Fruit fly (Drosophila melanogaster) whole organism, embryonic: ENCODE measurements around the gene CG10809.

Source experiments
- Atf-2 ChIP-seq: fragments of 200-800 bp; sonication (Bioruptor generic); optimal IDR thresholded peaks from 2 replicates; lab custom pipeline; 2016; ENCODE audit warnings: missing biosample characterization, missing genetic modification characterization
- CG10209 ChIP-seq: fragments of 200-800 bp; sonication (Bioruptor generic); optimal IDR thresholded peaks from 3 replicates; lab custom pipeline; 2017; ENCODE audit warnings: missing biosample characterization, mild to moderate bottlenecking, missing genetic modification characterization, missing genetic modification reagents
- CG10462 ChIP-seq: fragments of 200-800 bp; sonication (Bioruptor generic); optimal IDR thresholded peaks from 2 replicates; lab custom pipeline; 2016; ENCODE audit warnings: missing biosample characterization, missing genetic modification characterization
- CG10654 ChIP-seq: fragments of 200-800 bp; sonication (Bioruptor generic); optimal IDR thresholded peaks from 2 replicates; lab custom pipeline; 2016; ENCODE audit warnings: missing biosample characterization, missing genetic modification characterization
- CG11695 ChIP-seq: fragments of 200-800 bp; sonication (Bioruptor generic); IDR thresholded peaks from 3 replicates; pipeline ENCODE4 v1.3.6; 2022; ENCODE audit warnings: missing biosample characterization, missing genetic modification characterization
- CG13624 ChIP-seq: fragments of 200-800 bp; sonication (Bioruptor generic); optimal IDR thresholded peaks from 2 replicates; lab custom pipeline; 2016; ENCODE audit warnings: missing biosample characterization, missing genetic modification characterization
- CG13775 ChIP-seq: fragments of 200-800 bp; sonication (Bioruptor generic); optimal IDR thresholded peaks from 3 replicates; lab custom pipeline; 2017; ENCODE audit warnings: missing biosample characterization, mild to moderate bottlenecking, missing genetic modification characterization
- CG15073 ChIP-seq: fragments of 200-800 bp; sonication (Bioruptor generic); optimal IDR thresholded peaks from 2 replicates; lab custom pipeline; 2016; ENCODE audit warnings: missing biosample characterization, missing genetic modification characterization
- CG15514 ChIP-seq: fragments of 200-800 bp; sonication (Bioruptor generic); optimal IDR thresholded peaks from 3 replicates; lab custom pipeline; 2017; ENCODE audit warnings: missing biosample characterization, missing genetic modification characterization, mild to moderate bottlenecking, moderate library complexity, missing genetic modification reagents
- CG1602 ChIP-seq: fragments of 200-800 bp; sonication (Bioruptor generic); optimal IDR thresholded peaks from 3 replicates; lab custom pipeline; 2016; ENCODE audit warnings: missing biosample characterization, missing genetic modification characterization
- CG17186 ChIP-seq: fragments of 200-800 bp; sonication (Bioruptor generic); optimal IDR thresholded peaks from 3 replicates; lab custom pipeline; 2017; ENCODE audit warnings: missing biosample characterization, missing genetic modification reagents, missing genetic modification characterization
- CG18262 ChIP-seq: fragments of 200-800 bp; optimal IDR thresholded peaks from 3 replicates; lab custom pipeline; 2019; ENCODE audit warnings: missing biosample characterization, mild to moderate bottlenecking, missing genetic modification characterization, moderate library complexity
- CG2712 ChIP-seq: fragments of 200-800 bp; optimal IDR thresholded peaks from 3 replicates; lab custom pipeline; 2019; ENCODE audit warnings: missing biosample characterization, mild to moderate bottlenecking, missing genetic modification characterization, moderate library complexity
- CG2889 ChIP-seq: fragments of 200-800 bp; sonication (Bioruptor generic); IDR thresholded peaks from 3 replicates; pipeline ENCODE4 v1.3.6; 2022; ENCODE audit warnings: missing biosample characterization, missing genetic modification characterization
- CG3065 ChIP-seq: fragments of 200-800 bp; sonication (Bioruptor generic); optimal IDR thresholded peaks from 2 replicates; lab custom pipeline; 2016; ENCODE audit warnings: missing biosample characterization, missing genetic modification characterization
- CG33557 ChIP-seq: fragments of 200-800 bp; sonication (Bioruptor generic); optimal IDR thresholded peaks from 2 replicates; lab custom pipeline; 2019; ENCODE audit warnings: missing biosample characterization, mild to moderate bottlenecking, missing genetic modification characterization, moderate library complexity
- CG3838 ChIP-seq: fragments of 200-800 bp; sonication (Bioruptor generic); optimal IDR thresholded peaks from 3 replicates; lab custom pipeline; 2016; ENCODE audit warnings: missing biosample characterization, missing genetic modification characterization
- CG4854 ChIP-seq: fragments of 200-800 bp; sonication (Bioruptor generic); optimal IDR thresholded peaks from 2 replicates; lab custom pipeline; 2016; ENCODE audit warnings: missing biosample characterization, missing genetic modification characterization, inconsistent platforms
- CG6854 ChIP-seq: fragments of 200-800 bp; sonication (Bioruptor generic); optimal IDR thresholded peaks from 3 replicates; lab custom pipeline; 2017; ENCODE audit warnings: missing biosample characterization, mild to moderate bottlenecking, missing genetic modification characterization
- CG7372 ChIP-seq: fragments of 200-800 bp; sonication (Bioruptor generic); IDR thresholded peaks from 2 replicates; pipeline ENCODE4 v1.3.6; 2022; ENCODE audit warnings: missing biosample characterization, missing genetic modification characterization
- CG8290 ChIP-seq, 3 experiments: fragments of 200-800 bp; sonication (Bioruptor generic); optimal IDR thresholded peaks; 2 replicates each; lab custom pipeline; 2016 to 2019; ENCODE audit warnings: missing biosample characterization in 3 of 3, missing genetic modification characterization in 3 of 3, mild to moderate bottlenecking in 2 of 3, moderate library complexity in 1 of 3
- Camta ChIP-seq: fragments of 200-800 bp; sonication (Bioruptor generic); optimal IDR thresholded peaks from 2 replicates; lab custom pipeline; 2016; ENCODE audit warnings: missing biosample characterization, missing genetic modification characterization
- CkIIα-i1 ChIP-seq: fragments of 200-800 bp; sonication (Bioruptor generic); IDR thresholded peaks from 2 replicates; pipeline ENCODE4 v1.3.6; 2022; ENCODE audit warnings: missing biosample characterization, missing genetic modification characterization
- D19A ChIP-seq: fragments of 200-800 bp; optimal IDR thresholded peaks from 3 replicates; lab custom pipeline; 2019; ENCODE audit warnings: missing biosample characterization, mild to moderate bottlenecking, missing genetic modification characterization, moderate library complexity
- D19B ChIP-seq: fragments of 200-800 bp; sonication (Bioruptor generic); optimal IDR thresholded peaks from 2 replicates; lab custom pipeline; 2017; ENCODE audit warnings: missing biosample characterization, mild to moderate bottlenecking, missing genetic modification characterization
- Ets65A ChIP-seq: fragments of 200-800 bp; sonication (Bioruptor generic); peaks from one replicate; lab custom pipeline; 2016; ENCODE audit warnings: missing biosample characterization, missing genetic modification characterization
- HLHmδ ChIP-seq: fragments of 200-800 bp; sonication (Bioruptor generic); optimal IDR thresholded peaks from 2 replicates; lab custom pipeline; 2018; ENCODE audit warnings: missing biosample characterization, mild to moderate bottlenecking, missing genetic modification characterization, moderate library complexity
- MESR4 ChIP-seq: fragments of 200-800 bp; sonication (Bioruptor generic); optimal IDR thresholded peaks from 2 replicates; lab custom pipeline; 2018; ENCODE audit warnings: missing biosample characterization, mild to moderate bottlenecking, missing genetic modification characterization, moderate library complexity
- Mrtf ChIP-seq: fragments of 200-800 bp; sonication (Bioruptor generic); IDR thresholded peaks from 3 replicates; pipeline ENCODE4 v1.3.6; 2022; ENCODE audit warnings: missing biosample characterization, missing genetic modification characterization
- Neu2 ChIP-seq: fragments of 200-800 bp; sonication (Bioruptor generic); optimal IDR thresholded peaks from 3 replicates; lab custom pipeline; 2016; ENCODE audit warnings: missing biosample characterization, missing genetic modification characterization, borderline replicate concordance
- Opbp ChIP-seq: fragments of 200-800 bp; sonication (Bioruptor generic); IDR thresholded peaks from 3 replicates; pipeline ENCODE4 v1.3.6; 2022; ENCODE audit warnings: missing biosample characterization, missing genetic modification characterization; ENCODE audit not compliant: partially characterized antibody
- PHDP ChIP-seq: fragments of 200-800 bp; sonication (Bioruptor generic); optimal IDR thresholded peaks from 3 replicates; lab custom pipeline; 2018; ENCODE audit warnings: missing biosample characterization, mild to moderate bottlenecking, missing genetic modification characterization, moderate library complexity
- Ssrp ChIP-seq: fragments of 200-800 bp; sonication (Bioruptor generic); optimal IDR thresholded peaks from 2 replicates; lab custom pipeline; 2018; ENCODE audit warnings: missing biosample characterization, mild to moderate bottlenecking, missing genetic modification characterization, moderate library complexity
- Taf1 ChIP-seq: fragments of 200-800 bp; sonication (Bioruptor generic); IDR thresholded peaks from 2 replicates; pipeline ENCODE4 v1.3.6; 2022; ENCODE audit warnings: missing biosample characterization, missing genetic modification characterization
- Tbp ChIP-seq: fragments of >200 bp; optimal IDR thresholded peaks from 2 replicates; lab custom pipeline; 2018; ENCODE audit warnings: missing biosample characterization, missing genetic modification characterization
- cato ChIP-seq: fragments of 200-800 bp; sonication (Bioruptor generic); optimal IDR thresholded peaks from 2 replicates; lab custom pipeline; 2016; ENCODE audit warnings: missing biosample characterization, missing genetic modification characterization, borderline replicate concordance
- danr ChIP-seq: fragments of 200-800 bp; sonication (Bioruptor generic); IDR thresholded peaks from 2 replicates; pipeline ENCODE4 v1.3.6; 2022; ENCODE audit warnings: missing biosample characterization, missing genetic modification characterization
- dm ChIP-seq: fragments of 200-800 bp; sonication (Bioruptor generic); optimal IDR thresholded peaks from 3 replicates; lab custom pipeline; 2016; ENCODE audit warnings: missing biosample characterization, missing genetic modification characterization
- dmrt11E ChIP-seq: fragments of 200-800 bp; sonication (Bioruptor generic); optimal IDR thresholded peaks from 3 replicates; lab custom pipeline; 2018; ENCODE audit warnings: missing biosample characterization, mild to moderate bottlenecking, missing genetic modification characterization, moderate library complexity
- dmrt99B ChIP-seq: fragments of 200-800 bp; sonication (Bioruptor generic); optimal IDR thresholded peaks from 2 replicates; lab custom pipeline; 2018; ENCODE audit warnings: missing biosample characterization, mild to moderate bottlenecking, missing genetic modification characterization, moderate library complexity
- dysf ChIP-seq: fragments of 200-800 bp; sonication (Bioruptor generic); IDR thresholded peaks from 3 replicates; pipeline ENCODE4 v1.3.6; 2022; ENCODE audit warnings: missing biosample characterization, missing genetic modification characterization
- fd102C ChIP-seq: fragments of 200-800 bp; sonication (Bioruptor generic); optimal IDR thresholded peaks from 2 replicates; lab custom pipeline; 2018; ENCODE audit warnings: missing biosample characterization, mild to moderate bottlenecking, missing genetic modification characterization, moderate library complexity
- h ChIP-seq: fragments of >200 bp; optimal IDR thresholded peaks from 2 replicates; lab custom pipeline; 2017
- lov ChIP-seq, 2 experiments: fragments of 200-800 bp in 1 of 2; fragments of >200 bp in 1 of 2; sonication (Bioruptor generic) in 1 of 2; IDR thresholded peaks in 1 of 2; optimal IDR thresholded peaks in 1 of 2; 2 replicates in 1 of 2; 3 replicates in 1 of 2; pipeline versions ENCODE4 v1.3.6 to Lab custom; 2017 to 2022; ENCODE audit warnings: missing biosample characterization in 1 of 2, missing genetic modification characterization in 1 of 2
- ranshi ChIP-seq: fragments of 200-800 bp; sonication (Bioruptor generic); IDR thresholded peaks from 2 replicates; pipeline ENCODE4 v1.3.6; 2022; ENCODE audit warnings: missing biosample characterization, missing genetic modification characterization
- sisA ChIP-seq: fragments of 200-800 bp; sonication (Bioruptor generic); IDR thresholded peaks from 2 replicates; pipeline ENCODE4 v1.3.6; 2022; ENCODE audit warnings: missing biosample characterization, missing genetic modification characterization
- sug ChIP-seq: fragments of 200-800 bp; optimal IDR thresholded peaks from 2 replicates; lab custom pipeline; 2019; ENCODE audit warnings: missing biosample characterization, mild to moderate bottlenecking, missing genetic modification characterization, moderate library complexity
- tgo ChIP-seq: fragments of 200-800 bp; sonication (Bioruptor generic); IDR thresholded peaks from 3 replicates; pipeline ENCODE4 v1.3.6; 2022; ENCODE audit warnings: missing biosample characterization, missing genetic modification characterization
- trh ChIP-seq: fragments of 200-800 bp; sonication (Bioruptor generic); optimal IDR thresholded peaks from 2 replicates; lab custom pipeline; 2016; ENCODE audit warnings: missing biosample characterization, missing genetic modification characterization
- tx ChIP-seq: fragments of 200-800 bp; sonication (Bioruptor generic); optimal IDR thresholded peaks from 2 replicates; lab custom pipeline; 2016; ENCODE audit warnings: missing biosample characterization, missing genetic modification characterization

Gene CG10809

DNA sequence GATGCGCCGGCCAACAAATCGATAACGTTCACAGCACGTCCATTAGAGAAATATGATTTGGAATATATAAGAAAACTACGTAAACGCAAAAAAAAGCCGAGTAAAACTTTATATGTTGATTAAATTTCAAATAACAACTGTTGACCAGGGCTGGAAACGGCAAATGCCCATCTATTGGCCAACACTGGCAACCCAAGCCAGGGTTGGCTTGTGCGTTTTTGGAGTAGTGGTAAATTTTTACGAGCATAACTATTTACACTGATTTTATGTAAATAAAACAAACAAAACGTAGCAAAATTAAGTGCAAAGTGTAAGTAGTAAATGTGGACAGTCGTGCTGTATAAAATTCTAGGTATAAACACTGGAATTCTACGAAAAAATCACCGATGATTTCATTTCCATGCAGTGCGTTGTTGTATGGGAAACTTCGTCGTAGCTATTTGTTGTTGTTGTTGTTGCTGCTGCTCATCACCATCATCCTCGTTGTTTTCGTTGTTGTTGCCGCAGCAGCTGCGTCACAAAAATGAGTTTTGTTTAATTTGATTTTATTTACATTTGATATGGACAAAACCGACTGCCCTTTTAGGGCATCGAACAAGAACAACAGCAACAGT is 39.5 kb upstream of the CG10809 start, which contains the start of gene nudE (continued):
- no peak for TF ChIP-seq Ssrp (tag; lab: Kevin White, UChicago)
- TF ChIP-seq Camta (GFP tag; lab: Kevin White, UChicago): peak; percentile 43
- no peak for TF ChIP-seq lov (optimal IDR thresholded peaks at IDR 0.05; lab: Kevin White, UChicago)
- TF ChIP-seq lov (GFP tag; IDR thresholded peaks at IDR 0.05; lab: Robert Waterston, UW): no peak
- no peak for TF ChIP-seq Taf1 (GFP tag; lab: Robert Waterston, UW)
- TF ChIP-seq Tbp (GFP tag; lab: Kevin White, UChicago): peak; percentile 22
- TF ChIP-seq CG4854 (GFP tag; lab: Kevin White, UChicago): no peak
- no peak for TF ChIP-seq PHDP (tag; lab: Kevin White, UChicago)
- TF ChIP-seq CG13775 (GFP tag; lab: Kevin White, UChicago): no peak
- no peak for TF ChIP-seq CG3838
- TF ChIP-seq CG7372 (GFP tag; lab: Robert Waterston, UW): no peak
- TF ChIP-seq sug: peak; percentile 12
- TF ChIP-seq CG2889: no peak
- no peak for TF ChIP-seq h (lab: Kevin White, UChicago)
- TF ChIP-seq fd102C: no peak
- no peak for TF ChIP-seq CG33557
- TF ChIP-seq cato: no peak
- TF ChIP-seq CG18262: no peak
- TF ChIP-seq CG11695 (GFP tag; lab: Robert Waterston, UW): 0 out of 3 replicates have a peak, but pooled peaks have one; percentile 25
- TF ChIP-seq CG1602: no peak
- TF ChIP-seq CG15514 (GFP tag; lab: Kevin White, UChicago): no peak
- no peak for TF ChIP-seq trh
- no peak; the same call in 2 of the 3 replicates for TF ChIP-seq tgo (GFP tag; lab: Robert Waterston, UW)
- no peak for TF ChIP-seq Atf-2
- peak; percentile 75 for TF ChIP-seq CG13624 (GFP tag; lab: Kevin White, UChicago)
- TF ChIP-seq Neu2: peak; percentile 17
- TF ChIP-seq CG6854 (GFP tag; lab: Kevin White, UChicago): no peak
- TF ChIP-seq MESR4 (GFP tag; lab: Kevin White, UChicago): peak; percentile 84
- no peak for TF ChIP-seq CG10462
- TF ChIP-seq dm (GFP tag; lab: Kevin White, UChicago): peak; percentile 24
- TF ChIP-seq CG10209 (GFP tag; lab: Kevin White, UChicago): no peak
- TF ChIP-seq dmrt11E: no peak
- TF ChIP-seq tx (GFP tag; lab: Kevin White, UChicago): no peak
- peak; percentile 18; the same call in 1 of the 2 replicates for TF ChIP-seq sisA
- no peak for TF ChIP-seq danr (GFP tag; lab: Robert Waterston, UW)
- TF ChIP-seq dysf: 0 out of 3 replicates have a peak, but pooled peaks have one; percentile 7
- no peak for TF ChIP-seq CG10654 (GFP tag; lab: Kevin White, UChicago)
- TF ChIP-seq CkIIα-i1 (GFP tag; lab: Robert Waterston, UW): no peak
- no peak for TF ChIP-seq D19B (GFP tag; lab: Kevin White, UChicago)
- no peak for TF ChIP-seq dmrt99B (tag; lab: Kevin White, UChicago)
- TF ChIP-seq Mrtf: no peak
- TF ChIP-seq D19A (tag; lab: Kevin White, UChicago): no peak
- peak; percentile 95 for TF ChIP-seq Ets65A (GFP tag; lab: Kevin White, UChicago)
- peak; percentile 8 for TF ChIP-seq CG8290 (GFP tag; optimal IDR thresholded peaks at IDR 0.05; lab: Kevin White, UChicago)
- peak in 1 of 2 experiments; percentile 39 for TF ChIP-seq CG8290 (tag; optimal IDR thresholded peaks at IDR 0.05; lab: Kevin White, UChicago)
- TF ChIP-seq CG17186 (GFP tag; lab: Kevin White, UChicago): peak; percentile 50
- no peak for TF ChIP-seq CG15073 (GFP tag; lab: Kevin White, UChicago)
- 0 out of 2 replicates have a peak, but pooled peaks have one; percentile 35 for TF ChIP-seq ranshi
- no peak for TF ChIP-seq CG3065
- TF ChIP-seq Opbp (GFP tag; lab: Robert Waterston, UW): no peak
- no peak for TF ChIP-seq HLHmδ
- TF ChIP-seq CG2712: peak; percentile 23
